Fruit fly (Drosophila melanogaster): ENCODE data around the gene CG12420.

dm6 chr3R:10264601-10265421 is 42.3 kb downstream of the CG12420 start:
- TF ChIP-seq CG6163 (GFP tag; IDR thresholded peaks at IDR 0.05) (no peak), Eip78C (GFP tag) (peak; percentile 65), CG8632 (GFP tag; optimal IDR thresholded peaks at IDR 0.05) (no peak), CG6854 (GFP tag; optimal IDR thresholded peaks at IDR 0.05) (no peak)

All from whole organism, prepupa.